Fruit fly (Drosophila melanogaster): Measurements from ENCODE around the gene Nepl18.

DNA sequence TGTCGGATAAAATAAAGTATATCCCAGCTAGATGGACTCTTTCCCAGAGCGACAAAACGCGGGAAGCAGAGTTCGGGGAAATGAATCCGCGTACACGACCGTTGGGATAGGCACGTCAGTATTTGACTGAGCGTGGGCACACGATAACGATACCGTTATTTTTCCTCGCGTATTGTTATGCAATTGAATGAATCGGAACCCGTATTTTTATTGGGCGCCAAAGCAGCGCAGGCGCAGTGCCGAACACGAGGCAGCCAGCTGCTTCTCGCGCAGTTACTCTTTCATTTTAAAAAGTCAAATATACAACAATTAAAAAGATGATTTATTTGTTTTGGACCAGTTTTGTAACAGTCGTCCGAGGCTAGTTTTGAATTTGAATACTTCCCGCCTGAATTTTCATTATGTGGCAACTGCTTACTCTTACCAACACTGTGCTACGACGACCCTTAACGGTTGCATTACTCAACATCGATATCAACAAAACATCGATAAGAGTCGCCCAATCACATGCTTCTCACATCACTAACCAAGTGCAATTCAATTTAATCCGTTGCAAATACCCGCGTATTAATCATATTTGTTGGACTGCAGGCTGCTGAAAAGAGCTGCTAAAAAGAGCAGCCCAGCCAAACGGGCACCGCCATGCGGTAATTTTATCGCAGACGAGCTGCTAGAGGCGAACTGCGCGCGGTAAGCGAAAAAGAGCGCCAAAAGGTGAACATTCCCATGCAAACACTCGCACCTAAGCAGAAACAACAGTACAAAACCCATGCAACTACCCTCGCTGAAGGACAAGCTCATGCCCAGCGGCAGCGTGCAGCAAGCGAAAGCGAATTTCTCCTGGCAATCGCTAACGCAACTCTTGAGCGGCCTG lies 12.4 kb downstream of the Nepl18 start, which contains the start of the genes CG33203 and Doa:
- no peak for TF ChIP-seq pan (optimal IDR thresholded peaks at IDR 0.05)
- no peak for TF ChIP-seq psq (optimal IDR thresholded peaks at IDR 0.05)
- no peak for TF ChIP-seq EcR (GFP tag; optimal IDR thresholded peaks at IDR 0.05)
- TF ChIP-seq Dll (optimal IDR thresholded peaks at IDR 0.05) = no peak

Measured in whole organism.